Fruit fly (Drosophila melanogaster): ENCODE measurements around the gene CG6324.

Gene CG6324

DNA sequence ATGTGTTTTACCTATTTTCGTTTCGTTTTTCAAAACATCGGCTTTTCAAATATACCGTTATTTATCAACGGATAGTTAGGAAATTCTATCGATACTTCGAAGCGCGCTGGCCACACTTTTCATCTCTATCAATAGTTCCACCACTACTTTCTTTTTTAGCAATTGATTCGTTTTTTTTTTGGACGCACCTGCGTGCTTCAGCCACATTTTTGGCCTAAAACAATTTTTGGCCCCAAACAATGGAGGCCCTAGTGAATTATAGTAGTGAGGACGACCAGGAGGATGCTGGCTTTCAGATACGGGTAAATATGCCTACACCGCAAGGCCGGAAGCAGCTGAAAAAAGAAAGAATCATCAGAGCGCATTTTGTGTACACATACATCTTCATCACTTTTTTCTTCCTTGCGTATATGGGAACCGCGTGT, 6.4 kb downstream of the CG6324 start, which contains the start of gene CG6340 (continued):
- TF ChIP-seq peb (GFP tag; IDR thresholded peaks at IDR 0.05), result no peak
- no peak for TF ChIP-seq ash1 (GFP tag; optimal IDR thresholded peaks at IDR 0.05)
- no peak for TF ChIP-seq run (tag; optimal IDR thresholded peaks at IDR 0.05)
- no peak for TF ChIP-seq CG2129 (GFP tag; IDR thresholded peaks at IDR 0.05; ENCODE audit: partially characterized antibody)
- no peak for TF ChIP-seq CG4282 (GFP tag; optimal IDR thresholded peaks at IDR 0.05)
- no peak for TF ChIP-seq CG43689 (GFP tag; IDR thresholded peaks at IDR 0.05)
- no peak for TF ChIP-seq Poxn (GFP tag; IDR thresholded peaks at IDR 0.05)
- TF ChIP-seq oc (tag; optimal IDR thresholded peaks at IDR 0.05), result no peak
- peak; percentile 19 for TF ChIP-seq CG10267 (tag; optimal IDR thresholded peaks at IDR 0.05)
- no peak for TF ChIP-seq bowl (GFP tag; IDR thresholded peaks at IDR 0.05)
- TF ChIP-seq exex (tag; optimal IDR thresholded peaks at IDR 0.05), result no peak
- no peak for TF ChIP-seq Sox100B (GFP tag; optimal IDR thresholded peaks at IDR 0.05)
- no peak for TF ChIP-seq dati (GFP tag; IDR thresholded peaks at IDR 0.05)
- no peak for TF ChIP-seq CG15269 (tag; optimal IDR thresholded peaks at IDR 0.05)
- no peak for TF ChIP-seq HLH54F (GFP tag; optimal IDR thresholded peaks at IDR 0.05)
- TF ChIP-seq CG7987 (GFP tag; optimal IDR thresholded peaks at IDR 0.05), result no peak
- TF ChIP-seq Ssrp (tag; optimal IDR thresholded peaks at IDR 0.05), result no peak
- TF ChIP-seq CG12769 (tag; optimal IDR thresholded peaks at IDR 0.05), result no peak
- no peak for TF ChIP-seq CG17385 (GFP tag; optimal IDR thresholded peaks at IDR 0.05)
- TF ChIP-seq sna (GFP tag; IDR thresholded peaks at IDR 0.05; ENCODE audit: partially characterized antibody), result peak; percentile 55
- no peak for TF ChIP-seq Hmx (GFP tag; optimal IDR thresholded peaks at IDR 0.05)
- no peak for TF ChIP-seq CG13123 (GFP tag; optimal IDR thresholded peaks at IDR 0.05)
- no peak for TF ChIP-seq CG9609 (GFP tag; optimal IDR thresholded peaks at IDR 0.05)
- no peak for TF ChIP-seq H2.0 (GFP tag; IDR thresholded peaks at IDR 0.05)
- no peak for TF ChIP-seq CG17568 (GFP tag; optimal IDR thresholded peaks at IDR 0.05)
- TF ChIP-seq schlank (tag; optimal IDR thresholded peaks at IDR 0.05), result no peak
- TF ChIP-seq tin (GFP tag; optimal IDR thresholded peaks at IDR 0.05), result no peak
- TF ChIP-seq CG15514 (GFP tag; optimal IDR thresholded peaks at IDR 0.05), result peak; percentile 68
- no peak for TF ChIP-seq ro (GFP tag; IDR thresholded peaks at IDR 0.05)
- TF ChIP-seq Hand (GFP tag; optimal IDR thresholded peaks at IDR 0.05), result no peak
- no peak for TF ChIP-seq CG9437 (GFP tag; optimal IDR thresholded peaks at IDR 0.05)
- TF ChIP-seq CG17829 (tag; optimal IDR thresholded peaks at IDR 0.05), result no peak
- no peak for TF ChIP-seq Camta (GFP tag; optimal IDR thresholded peaks at IDR 0.05)
- no peak for TF ChIP-seq tup (GFP tag; optimal IDR thresholded peaks at IDR 0.05)
- no peak for TF ChIP-seq Jarid2 (GFP tag; optimal IDR thresholded peaks at IDR 0.05)
- TF ChIP-seq chn (GFP tag; optimal IDR thresholded peaks at IDR 0.05), result no peak
- no peak for TF ChIP-seq CG33557 (GFP tag; optimal IDR thresholded peaks at IDR 0.05)
- no peak for TF ChIP-seq CG2120 (GFP tag; optimal IDR thresholded peaks at IDR 0.05)
- TF ChIP-seq Sry-δ (GFP tag; optimal IDR thresholded peaks at IDR 0.05), result peak; percentile 95
- TF ChIP-seq Lim3 (GFP tag; IDR thresholded peaks at IDR 0.05), result no peak
- TF ChIP-seq Optix (GFP tag; IDR thresholded peaks at IDR 0.05), result no peak
- no peak for TF ChIP-seq CG34376 (GFP tag; optimal IDR thresholded peaks at IDR 0.05)
- TF ChIP-seq CG32532 (GFP tag; IDR thresholded peaks at IDR 0.05), result no peak
- no peak for TF ChIP-seq HLH3B (GFP tag; IDR thresholded peaks at IDR 0.05)
- TF ChIP-seq Ets65A (GFP tag), result no peak
- no peak for TF ChIP-seq gt (GFP tag; IDR thresholded peaks at IDR 0.05)
- TF ChIP-seq lilli (GFP tag; optimal IDR thresholded peaks at IDR 0.05), result no peak
- TF ChIP-seq CkIIα-i1 (GFP tag; IDR thresholded peaks at IDR 0.05), result no peak
